Worm (Caenorhabditis elegans) whole organism, mixed stage, embryonic: Measurements from ENCODE around the gene rpt-1.
A peak's percentile ranks its signal among the peaks of the same experiment; 100 is the strongest.

Experiments
- bed-3 ChIP-seq: fragments of 200-800 bp; sonication (Bioruptor generic); optimal IDR thresholded peaks from 3 replicates; lab custom pipeline; 2018; ENCODE audit warnings: mild to moderate bottlenecking, missing genetic modification characterization, moderate library complexity, missing compliant biosample characterization
- blmp-1 ChIP-seq: fragments of 150-350 bp; optimal IDR thresholded peaks from 2 replicates; lab custom pipeline; 2014; ENCODE audit warnings: missing biosample characterization, missing genetic modification characterization
- ceh-39 ChIP-seq: fragments of 150-350 bp; optimal IDR thresholded peaks from 2 replicates; lab custom pipeline; 2014; ENCODE audit warnings: missing biosample characterization, missing genetic modification characterization
- ceh-43 ChIP-seq: fragments of 200-800 bp; sonication (Bioruptor generic); optimal IDR thresholded peaks from 2 replicates; lab custom pipeline; 2018; ENCODE audit warnings: mild to moderate bottlenecking, missing genetic modification characterization, moderate library complexity, missing compliant biosample characterization
- ceh-83 ChIP-seq: fragments of 200-800 bp; sonication (Bioruptor generic); optimal IDR thresholded peaks from 2 replicates; lab custom pipeline; 2018; ENCODE audit warnings: mild to moderate bottlenecking, missing genetic modification characterization, missing compliant biosample characterization
- ces-1 ChIP-seq: fragments of 150-350 bp; optimal IDR thresholded peaks from 2 replicates; lab custom pipeline; 2014; ENCODE audit warnings: missing biosample characterization, missing genetic modification reagents, missing genetic modification characterization
- cnd-1 ChIP-seq: fragments of 200-800 bp; sonication (Bioruptor generic); optimal IDR thresholded peaks from 2 replicates; lab custom pipeline; 2018; ENCODE audit warnings: mild to moderate bottlenecking, missing genetic modification characterization, missing compliant biosample characterization
- flh-1 ChIP-seq: fragments of 200-800 bp; sonication (Bioruptor generic); optimal IDR thresholded peaks from 2 replicates; lab custom pipeline; 2018; ENCODE audit warnings: mild to moderate bottlenecking, missing genetic modification characterization, moderate library complexity, missing compliant biosample characterization
- ham-2 ChIP-seq: fragments of 200-800 bp; sonication (Bioruptor generic); optimal IDR thresholded peaks from 2 replicates; lab custom pipeline; 2018; ENCODE audit warnings: mild to moderate bottlenecking, missing genetic modification characterization, missing compliant biosample characterization
- hlh-1 ChIP-seq: fragments of 150-350 bp; optimal IDR thresholded peaks from 2 replicates; lab custom pipeline; 2014; ENCODE audit warnings: missing biosample characterization, missing genetic modification reagents, missing genetic modification characterization
- lin-32 ChIP-seq: fragments of 200-800 bp; sonication (Bioruptor generic); optimal IDR thresholded peaks from 2 replicates; lab custom pipeline; 2018; ENCODE audit warnings: mild to moderate bottlenecking, missing genetic modification characterization, missing compliant biosample characterization
- lsy-2 ChIP-seq: fragments of 150-350 bp; optimal IDR thresholded peaks from 2 replicates; lab custom pipeline; 2014; ENCODE audit warnings: missing biosample characterization, missing genetic modification characterization
- mab-5 ChIP-seq: fragments of 150-350 bp; optimal IDR thresholded peaks from 2 replicates; lab custom pipeline; 2014; ENCODE audit warnings: missing biosample characterization, missing genetic modification characterization
- mls-2 ChIP-seq: sonication (generic microtip); optimal IDR thresholded peaks from 2 replicates; lab custom pipeline; 2016; ENCODE audit warnings: mild to moderate bottlenecking, missing genetic modification characterization, moderate library complexity, missing compliant biosample characterization
- nhr-12 ChIP-seq: fragments of 150-350 bp; optimal IDR thresholded peaks from 2 replicates; lab custom pipeline; 2014; ENCODE audit warnings: missing biosample characterization, missing genetic modification characterization
- nhr-2 ChIP-seq: fragments of 150-350 bp; optimal IDR thresholded peaks from 2 replicates; lab custom pipeline; 2014; ENCODE audit warnings: missing biosample characterization, missing genetic modification characterization
- nhr-28 ChIP-seq: fragments of 150-350 bp; optimal IDR thresholded peaks from 2 replicates; lab custom pipeline; 2014; ENCODE audit warnings: missing biosample characterization, missing genetic modification characterization
- pha-4 ChIP-seq: fragments of 150-350 bp; optimal IDR thresholded peaks from 2 replicates; lab custom pipeline; 2018; ENCODE audit warnings: missing biosample characterization, missing genetic modification reagents, missing genetic modification characterization
- sem-2 ChIP-seq: fragments of 200-800 bp; sonication (Bioruptor generic); optimal IDR thresholded peaks from 2 replicates; lab custom pipeline; 2018; ENCODE audit warnings: mild to moderate bottlenecking, missing genetic modification characterization, missing compliant biosample characterization
- snpc-4 ChIP-seq: fragments of 150-350 bp; optimal IDR thresholded peaks from 2 replicates; lab custom pipeline; 2014; ENCODE audit warnings: missing biosample characterization, missing genetic modification characterization
- sptf-1 ChIP-seq: sonication (generic microtip); optimal IDR thresholded peaks from 2 replicates; lab custom pipeline; 2017; ENCODE audit warnings: mild to moderate bottlenecking, missing genetic modification characterization, moderate library complexity, missing compliant biosample characterization
- tbx-8 ChIP-seq: fragments of 200-800 bp; sonication (Bioruptor generic); optimal IDR thresholded peaks from 2 replicates; lab custom pipeline; 2018; ENCODE audit warnings: mild to moderate bottlenecking, missing genetic modification characterization, moderate library complexity, missing compliant biosample characterization
- unc-120 ChIP-seq: sonication (generic microtip); optimal IDR thresholded peaks from 2 replicates; lab custom pipeline; 2017; ENCODE audit warnings: missing genetic modification characterization, missing compliant biosample characterization; ENCODE audit not compliant: poor library complexity, severe bottlenecking
- unc-62 ChIP-seq: fragments of 150-350 bp; optimal IDR thresholded peaks from 2 replicates; lab custom pipeline; 2014; ENCODE audit warnings: missing biosample characterization, missing genetic modification reagents, missing genetic modification characterization
- zip-8 ChIP-seq: fragments of 150-350 bp; optimal IDR thresholded peaks from 2 replicates; lab custom pipeline; 2014; ENCODE audit warnings: missing biosample characterization, missing genetic modification characterization
- ztf-11 ChIP-seq: fragments of 150-350 bp; optimal IDR thresholded peaks from 2 replicates; lab custom pipeline; 2014; ENCODE audit warnings: missing biosample characterization, missing genetic modification characterization

rpt-1 gene

DNA sequence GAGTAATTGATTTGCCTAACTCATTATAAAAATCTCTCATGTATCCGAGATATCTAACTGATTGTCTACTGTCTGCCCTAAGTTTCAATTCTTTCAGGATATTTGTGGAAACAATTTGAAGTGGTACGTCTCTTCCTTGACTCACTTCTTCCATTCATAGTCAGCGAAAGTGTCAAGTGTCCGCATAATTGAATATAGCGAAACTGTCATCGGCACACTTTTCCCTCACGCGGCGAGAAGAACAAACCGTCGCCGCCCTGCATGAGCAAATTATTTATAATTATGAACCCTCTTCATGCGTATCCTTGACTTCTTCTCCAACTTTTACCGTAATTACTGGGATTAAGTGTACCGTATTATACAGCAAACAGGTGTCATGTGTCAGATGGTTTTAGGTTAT is 33.6 kb downstream of the rpt-1 start:
- TF ChIP-seq mls-2 = peak; percentile 17
- peak; percentile 68 for TF ChIP-seq ces-1 (GFP tag; lab: Kevin White, UChicago)
- TF ChIP-seq snpc-4 = no peak

DNA sequence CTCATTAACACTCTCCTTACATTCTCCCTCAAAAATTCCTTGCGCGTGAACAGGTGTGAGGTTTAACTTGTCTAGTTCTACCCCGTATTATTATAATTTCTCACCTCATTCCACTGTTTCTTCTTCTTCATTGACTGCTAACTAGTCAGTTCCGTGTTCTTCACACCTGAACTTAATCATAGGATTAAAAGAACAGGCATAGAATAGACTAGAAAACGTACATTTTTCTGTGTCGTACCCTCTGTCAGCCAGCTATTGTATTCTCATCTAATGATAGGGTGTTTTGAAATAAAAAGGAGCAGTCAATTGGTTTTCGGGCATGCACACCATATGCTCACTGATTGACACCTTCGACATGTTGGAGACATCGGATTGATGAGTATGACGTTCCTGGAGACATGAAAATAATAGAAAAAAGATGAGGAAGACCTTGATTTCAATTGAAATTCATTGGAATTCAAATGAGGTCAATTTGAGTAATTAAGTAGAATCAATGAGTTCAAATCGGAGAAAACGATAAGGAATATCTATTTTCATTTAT is 34.7 kb downstream of the rpt-1 start:
- peak; percentile 50 for TF ChIP-seq nhr-2 (tag; lab: Kevin White, UChicago)
- peak; percentile 70 for TF ChIP-seq lin-32
- peak; percentile 83 for TF ChIP-seq unc-62 (GFP tag; lab: Kevin White, UChicago)
- TF ChIP-seq blmp-1 (tag; lab: Kevin White, UChicago) = no peak

DNA sequence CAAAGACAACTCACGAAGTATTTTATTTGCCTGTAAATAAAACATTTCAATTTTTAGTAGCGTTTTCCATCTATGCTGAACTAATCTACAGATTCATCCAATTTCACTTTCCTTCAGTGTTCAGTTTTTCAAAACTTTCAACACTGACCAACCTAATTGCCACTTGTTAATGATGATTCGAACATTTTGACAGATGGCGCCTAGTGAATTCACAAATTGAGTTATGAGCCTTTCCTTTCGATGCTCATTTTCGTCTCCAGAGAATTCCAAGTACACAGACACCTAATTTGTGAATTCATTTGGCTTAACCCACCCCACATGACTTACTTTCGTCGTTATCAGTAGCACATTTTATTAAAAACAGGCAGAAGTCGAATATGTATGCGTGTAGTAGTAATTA is 35.4 kb downstream of the rpt-1 start:
- TF ChIP-seq ces-1 (GFP tag; lab: Kevin White, UChicago) (peak; percentile 95), tbx-8 (GFP tag; lab: Kevin White, UChicago) (no peak), cnd-1 (tag; lab: Kevin White, UChicago) (peak; percentile 28)

DNA sequence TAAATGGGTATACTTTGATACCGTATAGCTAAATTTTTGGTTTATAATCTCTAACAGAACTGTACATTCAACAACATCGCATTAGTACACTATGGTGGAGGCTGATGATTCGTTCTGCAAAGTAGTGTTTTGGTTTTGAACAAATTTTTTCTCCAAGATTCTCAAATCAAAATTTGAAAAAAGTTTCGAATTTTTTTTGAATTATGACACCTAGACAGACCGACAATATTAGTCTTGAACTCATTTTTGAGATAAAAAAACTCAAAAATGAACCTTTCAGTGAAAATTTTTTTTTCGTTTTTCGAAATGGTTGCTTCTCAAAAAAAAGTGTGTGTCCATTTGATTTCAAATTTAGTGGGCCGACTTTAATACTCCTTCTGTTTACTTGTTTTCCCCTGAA is 36.8 kb downstream of the rpt-1 start:
- TF ChIP-seq sem-2 (GFP tag; lab: Kevin White, UChicago) = no peak
- TF ChIP-seq, all 35 proteins: peak for 0

DNA sequence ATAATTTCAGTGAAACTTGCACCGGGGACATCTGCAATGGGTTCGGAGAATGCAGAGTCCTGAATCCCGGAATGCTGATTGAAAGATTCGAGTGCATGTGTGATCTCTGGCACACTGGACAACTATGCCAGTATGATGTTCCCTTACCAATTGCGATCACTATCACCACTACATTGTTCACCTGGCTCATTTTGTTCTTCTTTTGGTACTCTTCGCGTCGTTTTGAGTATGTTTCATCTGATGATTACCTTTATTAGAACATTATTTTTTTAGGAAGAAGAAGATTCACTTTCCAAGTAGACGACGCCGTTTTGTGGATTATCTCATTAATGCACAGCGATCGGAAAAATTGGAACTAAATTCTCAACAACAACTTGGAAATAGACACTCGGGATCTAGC is 38.5 kb downstream of the rpt-1 start:
- TF ChIP-seq ceh-83 (GFP tag; lab: Kevin White, UChicago) = no peak
- TF ChIP-seq bed-3 (GFP tag; lab: Kevin White, UChicago) = no peak
- TF ChIP-seq ces-1 (GFP tag; lab: Kevin White, UChicago) = no peak
- TF ChIP-seq mab-5 (tag; lab: Kevin White, UChicago) = no peak
- no peak for TF ChIP-seq flh-1 (GFP tag; lab: Kevin White, UChicago)
- TF ChIP-seq zip-8 (tag; lab: Kevin White, UChicago) = no peak
- TF ChIP-seq mls-2 = no peak
- no peak for TF ChIP-seq hlh-1

DNA sequence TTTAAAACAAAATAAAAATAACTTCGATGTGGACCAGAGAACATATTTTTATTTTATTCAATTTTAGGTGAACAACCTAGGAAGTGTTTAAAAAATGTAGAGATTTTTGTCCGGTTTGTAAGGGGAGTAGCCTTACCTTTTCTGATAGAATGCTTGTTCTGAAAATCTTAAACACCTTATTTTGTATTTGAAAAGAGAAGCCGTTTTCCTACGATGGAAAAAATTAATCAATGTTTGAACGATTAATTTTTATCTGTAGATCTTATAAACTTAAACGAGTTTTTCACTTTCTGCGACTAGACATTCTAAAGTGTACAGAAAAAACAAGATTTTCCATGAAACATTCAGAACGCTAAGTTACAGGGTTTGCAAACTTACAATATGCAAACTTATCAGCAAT is 39.9 kb downstream of the rpt-1 start, which contains the start of gene F58H1.6:
Gene F58H1.6 (plus strand): TSS at position 301 of the 400 bp plus-strand sequence.
- no peak for TF ChIP-seq snpc-4
- no peak for TF ChIP-seq ztf-11 (tag; lab: Kevin White, UChicago)
- no peak for TF ChIP-seq hlh-1
- no peak for TF ChIP-seq nhr-12 (tag; lab: Kevin White, UChicago)
- no peak for TF ChIP-seq sptf-1 (tag; lab: Kevin White, UChicago)
- TF ChIP-seq ceh-39 (tag; lab: Kevin White, UChicago) = no peak
- TF ChIP-seq lsy-2 (tag; lab: Kevin White, UChicago) = no peak
- no peak for TF ChIP-seq pha-4 (tag; lab: Kevin White, UChicago)
- no peak for TF ChIP-seq flh-1 (GFP tag; lab: Kevin White, UChicago)
- no peak for TF ChIP-seq ceh-83 (GFP tag; lab: Kevin White, UChicago)
- TF ChIP-seq mls-2 = no peak
- TF ChIP-seq unc-120 (tag; lab: Kevin White, UChicago) = no peak
- TF ChIP-seq, all 35 proteins: peak for 0

DNA sequence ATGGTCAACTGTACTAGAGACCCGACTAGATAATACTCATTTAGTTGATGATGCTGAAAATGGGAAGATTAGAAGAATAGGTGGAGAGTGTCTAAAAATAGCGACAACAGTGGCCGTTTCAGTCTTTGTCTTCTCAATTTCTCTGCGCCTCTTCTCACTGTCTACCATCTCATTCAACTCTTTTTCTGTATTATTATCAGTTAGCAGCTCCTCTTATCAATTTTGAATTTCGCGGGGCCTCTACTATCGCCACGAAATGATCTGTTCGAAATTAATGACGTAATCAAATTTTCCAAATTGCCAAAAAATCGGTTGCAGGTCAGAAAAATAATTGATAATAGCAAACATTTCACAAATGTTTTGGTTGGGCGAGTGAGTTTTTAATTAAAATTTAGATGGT is 40.5 kb downstream of the rpt-1 start:
- no peak for TF ChIP-seq lsy-2 (tag; lab: Kevin White, UChicago)
- TF ChIP-seq zip-8 (tag; lab: Kevin White, UChicago) = peak; percentile 68
- no peak for TF ChIP-seq ham-2 (GFP tag; lab: Kevin White, UChicago)

DNA sequence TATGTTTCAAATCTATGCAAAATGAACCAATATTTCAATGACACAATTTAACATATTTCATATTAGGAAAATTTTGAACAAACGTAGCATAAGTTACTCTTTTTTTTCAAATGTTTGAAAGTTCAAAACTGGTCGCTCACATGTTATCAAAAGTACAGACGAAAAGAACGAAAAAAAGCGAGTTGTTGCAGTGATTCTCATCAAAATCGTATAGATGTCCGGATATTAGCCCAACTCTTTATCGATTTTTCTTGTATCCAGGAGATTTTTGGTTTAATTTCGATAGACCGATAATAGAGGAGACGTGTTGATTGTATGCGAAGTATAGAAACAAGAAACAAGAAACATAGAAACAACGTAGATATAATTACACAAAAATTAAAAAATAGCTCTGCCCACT is 41.9 kb downstream of the rpt-1 start:
- no peak for TF ChIP-seq ceh-43 (GFP tag; lab: Kevin White, UChicago)
- TF ChIP-seq nhr-28 (tag; lab: Kevin White, UChicago) = no peak
- no peak for TF ChIP-seq unc-120 (tag; lab: Kevin White, UChicago)
- TF ChIP-seq unc-62 (GFP tag; lab: Kevin White, UChicago) = no peak
- TF ChIP-seq ham-2 (GFP tag; lab: Kevin White, UChicago) = no peak
- no peak for TF ChIP-seq flh-1 (GFP tag; lab: Kevin White, UChicago)
